Fruit fly (Drosophila melanogaster) whole organism, wandering third instar larva: ENCODE measurements around the gene CG18404.

ENCODE experiments used
- Abd-B ChIP-seq: fragments of >200 bp; optimal IDR thresholded peaks from 2 replicates; lab custom pipeline; 2017; ENCODE audit warnings: missing biosample characterization, missing genetic modification characterization
- CG32264 ChIP-seq: fragments of 200-800 bp; sonication (Bioruptor generic); optimal IDR thresholded peaks from 2 replicates; lab custom pipeline; 2016; ENCODE audit warnings: missing biosample characterization, missing genetic modification characterization
- CG9705 ChIP-seq: fragments of 200-800 bp; sonication (Bioruptor generic); optimal IDR thresholded peaks from 2 replicates; lab custom pipeline; 2018; ENCODE audit warnings: missing biosample characterization, mild to moderate bottlenecking, missing genetic modification characterization
- CrebA ChIP-seq: fragments of 200-800 bp; sonication (Bioruptor generic); optimal IDR thresholded peaks from 2 replicates; lab custom pipeline; 2016; ENCODE audit warnings: missing biosample characterization, mild to moderate bottlenecking, missing genetic modification characterization, borderline replicate concordance
- Dfd ChIP-seq: fragments of >200 bp; optimal IDR thresholded peaks from 2 replicates; lab custom pipeline; 2017; ENCODE audit warnings: missing biosample characterization, missing genetic modification characterization
- Dif ChIP-seq: fragments of 200-275, 200-300 bp; sonication (Bioruptor generic); optimal IDR thresholded peaks from 2 replicates; lab custom pipeline; 2018; ENCODE audit warnings: missing biosample characterization, missing genetic modification characterization; ENCODE audit not compliant: partially characterized antibody
- GATAd ChIP-seq: sonication (Bioruptor generic); optimal IDR thresholded peaks from 2 replicates; lab custom pipeline; 2016; ENCODE audit warnings: missing biosample characterization, missing genetic modification characterization
- HLH106 ChIP-seq: fragments of 200-800 bp; optimal IDR thresholded peaks from 3 replicates; lab custom pipeline; 2019; ENCODE audit warnings: missing biosample characterization, mild to moderate bottlenecking, missing genetic modification characterization, moderate library complexity
- Hnf4 ChIP-seq: fragments of 200-800 bp; sonication (Bioruptor generic); optimal IDR thresholded peaks from 2 replicates; lab custom pipeline; 2016; ENCODE audit warnings: missing biosample characterization, mild to moderate bottlenecking, missing genetic modification characterization
- Hr78 ChIP-seq: fragments of >200 bp; optimal IDR thresholded peaks from 2 replicates; lab custom pipeline; 2017; ENCODE audit warnings: missing biosample characterization, missing genetic modification characterization
- Hr83 ChIP-seq: fragments of 200-300 bp; sonication (Bioruptor generic); optimal IDR thresholded peaks from 2 replicates; lab custom pipeline; 2016; ENCODE audit warnings: missing biosample characterization, mild to moderate bottlenecking, missing genetic modification characterization, moderate library complexity; ENCODE audit not compliant: poor library complexity, severe bottlenecking
- Jra ChIP-seq: sonication (Bioruptor generic); optimal IDR thresholded peaks from 2 replicates; lab custom pipeline; 2016; ENCODE audit warnings: missing biosample characterization, missing genetic modification characterization
- Mio ChIP-seq: sonication (Bioruptor generic); optimal IDR thresholded peaks from 2 replicates; lab custom pipeline; 2016; ENCODE audit warnings: missing biosample characterization, missing genetic modification characterization
- Myc ChIP-seq: fragments of >200 bp; optimal IDR thresholded peaks from 2 replicates; lab custom pipeline; 2017
- N ChIP-seq: fragments of >200 bp; optimal IDR thresholded peaks from 2 replicates; lab custom pipeline; 2018; ENCODE audit warnings: missing biosample characterization, missing external identifiers, missing genetic modification characterization
- OdsH ChIP-seq: fragments of 200-800 bp; sonication (Bioruptor generic); optimal IDR thresholded peaks from 2 replicates; lab custom pipeline; 2016; ENCODE audit warnings: missing biosample characterization, mild to moderate bottlenecking, missing genetic modification characterization
- Rel ChIP-seq, 2 experiments: fragments of 200-800 bp; sonication (Bioruptor generic) in 1 of 2; optimal IDR thresholded peaks; 2 replicates in 1 of 2; 3 replicates in 1 of 2; lab custom pipeline; 2016 to 2019; ENCODE audit warnings: mild to moderate bottlenecking in 2 of 2, missing biosample characterization in 2 of 2, missing genetic modification characterization in 2 of 2, moderate library complexity in 1 of 2
- Sp1 ChIP-seq: fragments of 200-800 bp; sonication (Bioruptor generic); optimal IDR thresholded peaks from 3 replicates; lab custom pipeline; 2019; ENCODE audit warnings: missing biosample characterization, mild to moderate bottlenecking, missing genetic modification characterization, moderate library complexity
- Vsx2 ChIP-seq: fragments of 200-300, 225-300 bp; sonication (Bioruptor generic); optimal IDR thresholded peaks from 2 replicates; lab custom pipeline; 2018; ENCODE audit warnings: missing biosample characterization, missing genetic modification characterization; ENCODE audit not compliant: partially characterized antibody
- br ChIP-seq: fragments of 200-800 bp; sonication (Bioruptor generic); optimal IDR thresholded peaks from 2 replicates; lab custom pipeline; 2016; ENCODE audit warnings: missing biosample characterization, missing genetic modification characterization
- brk ChIP-seq: fragments of 200-800 bp; sonication (Bioruptor generic); optimal IDR thresholded peaks from 2 replicates; lab custom pipeline; 2016; ENCODE audit warnings: missing biosample characterization, mild to moderate bottlenecking, missing genetic modification characterization
- dl ChIP-seq, 2 experiments: fragments of 175-275, 200-275 bp in 1 of 2; fragments of 200-275 bp in 1 of 2; sonication (Bioruptor generic); optimal IDR thresholded peaks; lab custom pipeline; 2018; ENCODE audit warnings: mild to moderate bottlenecking in 2 of 2, missing biosample characterization in 2 of 2, missing genetic modification characterization in 2 of 2, moderate library complexity in 2 of 2; ENCODE audit not compliant: partially characterized antibody in 2 of 2, insufficient read depth in 1 of 2
- dmrt93B ChIP-seq: fragments of 200-800 bp; sonication (Bioruptor generic); optimal IDR thresholded peaks from 2 replicates; lab custom pipeline; 2018; ENCODE audit warnings: missing biosample characterization, mild to moderate bottlenecking, missing genetic modification characterization
- dsf ChIP-seq: sonication (Bioruptor generic); optimal IDR thresholded peaks from 2 replicates; lab custom pipeline; 2016; ENCODE audit warnings: missing biosample characterization, missing genetic modification characterization, borderline replicate concordance
- ey ChIP-seq: fragments of 200-800 bp; sonication (Bioruptor generic); optimal IDR thresholded peaks from 2 replicates; lab custom pipeline; 2016; ENCODE audit warnings: missing biosample characterization, missing genetic modification characterization
- foxo ChIP-seq, 2 experiments: fragments of 200-800 bp; sonication (Bioruptor generic); optimal IDR thresholded peaks; 2 replicates in 1 of 2; 3 replicates in 1 of 2; lab custom pipeline; 2016 to 2017; ENCODE audit warnings: missing biosample characterization in 2 of 2, missing genetic modification characterization in 2 of 2
- fru ChIP-seq: fragments of 200-800 bp; sonication (Bioruptor generic); optimal IDR thresholded peaks from 3 replicates; lab custom pipeline; 2016; ENCODE audit warnings: missing biosample characterization, mild to moderate bottlenecking, missing genetic modification characterization
- h ChIP-seq: fragments of 200-800 bp; sonication (Bioruptor generic); optimal IDR thresholded peaks from 3 replicates; lab custom pipeline; 2016; ENCODE audit warnings: missing biosample characterization, mild to moderate bottlenecking, missing genetic modification characterization
- jim ChIP-seq: fragments of 175-275, 200-325 bp; sonication (Bioruptor generic); optimal IDR thresholded peaks from 2 replicates; lab custom pipeline; 2016; ENCODE audit warnings: missing biosample characterization, mild to moderate bottlenecking, missing genetic modification characterization
- lola ChIP-seq: fragments of >200 bp; optimal IDR thresholded peaks from 2 replicates; lab custom pipeline; 2017; ENCODE audit warnings: missing biosample characterization, missing genetic modification characterization
- pan ChIP-seq: fragments of >200 bp; optimal IDR thresholded peaks from 2 replicates; lab custom pipeline; 2017
- psq ChIP-seq: fragments of 200-800 bp; sonication (Bioruptor generic); optimal IDR thresholded peaks from 3 replicates; lab custom pipeline; 2017; ENCODE audit warnings: missing biosample characterization, mild to moderate bottlenecking, missing genetic modification characterization, moderate library complexity
- rgr ChIP-seq: fragments of 200-800 bp; sonication (Bioruptor generic); optimal IDR thresholded peaks from 3 replicates; lab custom pipeline; 2016; ENCODE audit warnings: missing biosample characterization, mild to moderate bottlenecking, missing genetic modification characterization
- sage ChIP-seq: fragments of 200-800 bp; sonication (Bioruptor generic); optimal IDR thresholded peaks from 2 replicates; lab custom pipeline; 2016; ENCODE audit warnings: missing biosample characterization, mild to moderate bottlenecking, missing genetic modification characterization
- sv ChIP-seq: fragments of 200-800 bp; sonication (Bioruptor generic); optimal IDR thresholded peaks from 3 replicates; lab custom pipeline; 2016; ENCODE audit warnings: missing biosample characterization, missing genetic modification characterization
- tai ChIP-seq: sonication (Bioruptor generic); optimal IDR thresholded peaks from 2 replicates; lab custom pipeline; 2016; ENCODE audit warnings: missing biosample characterization, missing genetic modification characterization
- usp ChIP-seq: fragments of >200 bp; optimal IDR thresholded peaks from 2 replicates; lab custom pipeline; 2017; ENCODE audit warnings: missing biosample characterization, missing genetic modification characterization
- woc ChIP-seq: sonication (Bioruptor generic); optimal IDR thresholded peaks from 2 replicates; lab custom pipeline; 2016; ENCODE audit warnings: missing biosample characterization, mild to moderate bottlenecking, missing genetic modification characterization

CG18404 gene

dm6 chr3R:30264671-30265282, 11.8 kb downstream of the CG18404 start:
- TF ChIP-seq Sp1 (no peak), Vsx2 (GFP tag; lab: Kevin White, UChicago) (peak; percentile 66)

- TF ChIP-seq usp (no peak), N (GFP tag; lab: Kevin White, UChicago) (no peak), CG32264 (GFP tag; lab: Kevin White, UChicago) (peak; percentile 76), psq (GFP tag; lab: Kevin White, UChicago) (peak; percentile 87), OdsH (GFP tag; lab: Kevin White, UChicago) (peak; percentile 90), rgr (GFP tag; lab: Kevin White, UChicago) (peak; percentile 92), Vsx2 (GFP tag; lab: Kevin White, UChicago) (no peak), Sp1 (peak; percentile 89), Rel (GFP tag; optimal IDR thresholded peaks at IDR 0.05; lab: Kevin White, UChicago) (no peak), Rel (tag; optimal IDR thresholded peaks at IDR 0.05; lab: Kevin White, UChicago) (peak; percentile 75), Hr78 (GFP tag; lab: Kevin White, UChicago) (no peak), dsf (GFP tag; lab: Kevin White, UChicago) (peak; percentile 20), lola (GFP tag; lab: Kevin White, UChicago) (no peak), GATAd (peak; percentile 61), foxo (GFP tag; optimal IDR thresholded peaks at IDR 0.05; lab: Kevin White, UChicago) (peak; percentile 45 to 91), br (peak; percentile 89), Hr83 (GFP tag; lab: Kevin White, UChicago) (no peak), sage (GFP tag; lab: Kevin White, UChicago) (peak; percentile 90), brk (GFP tag; lab: Kevin White, UChicago) (peak; percentile 91), pan (lab: Kevin White, UChicago) (no peak), Myc (lab: Kevin White, UChicago) (no peak), jim (GFP tag; lab: Kevin White, UChicago) (no peak), fru (GFP tag; lab: Kevin White, UChicago) (peak; percentile 88), Abd-B (GFP tag; lab: Kevin White, UChicago) (no peak), Hnf4 (GFP tag; lab: Kevin White, UChicago) (peak; percentile 92), woc (GFP tag; lab: Kevin White, UChicago) (peak; percentile 80), HLH106 (tag; lab: Kevin White, UChicago) (peak; percentile 92), tai (GFP tag; lab: Kevin White, UChicago) (peak; percentile 84), CG9705 (GFP tag; lab: Kevin White, UChicago) (peak; percentile 84), Mio (GFP tag; lab: Kevin White, UChicago) (peak; percentile 16), Dif (GFP tag; lab: Kevin White, UChicago) (no peak), Dfd (GFP tag; lab: Kevin White, UChicago) (no peak), dmrt93B (peak; percentile 67), CrebA (GFP tag; lab: Kevin White, UChicago) (peak; percentile 82), dl (GFP tag; optimal IDR thresholded peaks at IDR 0.05; lab: Kevin White, UChicago; ENCODE audit: insufficient read depth in 1 of 2, partially characterized antibody in 2 of 2) (no peak), sv (GFP tag; lab: Kevin White, UChicago) (peak; percentile 34), ey (GFP tag; lab: Kevin White, UChicago) (peak; percentile 90), h (GFP tag; lab: Kevin White, UChicago) (peak; percentile 92), Jra (GFP tag; lab: Kevin White, UChicago) (peak; percentile 76)
Measured at dm6 chr3R:30265420-30265819, 12.4 kb downstream of the CG18404 start.
